Fruit fly (Drosophila melanogaster) whole organism, embryonic: Measurements from ENCODE around the gene Kpc1.

Experiments used
- ATbp ChIP-seq: fragments of 200-800 bp; sonication (Bioruptor generic); optimal IDR thresholded peaks from 2 replicates; lab custom pipeline; 2017; ENCODE audit warnings: missing biosample characterization, mild to moderate bottlenecking, missing genetic modification characterization, missing genetic modification reagents
- Antp ChIP-seq: fragments of 200-800 bp; sonication (Bioruptor generic); optimal IDR thresholded peaks from 3 replicates; lab custom pipeline; 2016; ENCODE audit warnings: missing biosample characterization, missing genetic modification characterization
- Asciz ChIP-seq: fragments of 200-800 bp; sonication (Bioruptor generic); optimal IDR thresholded peaks from 2 replicates; lab custom pipeline; 2017; ENCODE audit warnings: missing biosample characterization, mild to moderate bottlenecking, missing genetic modification characterization, missing genetic modification reagents
- Awh ChIP-seq: fragments of 200-800 bp; sonication (Bioruptor generic); IDR thresholded peaks from 2 replicates; pipeline ENCODE4, ENCODE4 v1.3.6; 2022; ENCODE audit warnings: missing biosample characterization, missing genetic modification characterization
- Bgb ChIP-seq: fragments of 200-800 bp; sonication (Bioruptor generic); IDR thresholded peaks from 2 replicates; pipeline ENCODE4 v1.3.6; 2022; ENCODE audit warnings: missing biosample characterization, missing genetic modification characterization; ENCODE audit not compliant: partially characterized antibody
- CG10209 ChIP-seq: fragments of 200-800 bp; sonication (Bioruptor generic); optimal IDR thresholded peaks from 3 replicates; lab custom pipeline; 2017; ENCODE audit warnings: missing biosample characterization, mild to moderate bottlenecking, missing genetic modification characterization, missing genetic modification reagents
- CG10654 ChIP-seq: fragments of 200-800 bp; sonication (Bioruptor generic); optimal IDR thresholded peaks from 2 replicates; lab custom pipeline; 2016; ENCODE audit warnings: missing biosample characterization, missing genetic modification characterization
- CG11504 ChIP-seq: fragments of 200-800 bp; sonication (Bioruptor generic); optimal IDR thresholded peaks from 3 replicates; lab custom pipeline; 2019; ENCODE audit warnings: missing biosample characterization, mild to moderate bottlenecking, missing genetic modification characterization, moderate library complexity
- CG11696 ChIP-seq: fragments of 200-800 bp; sonication (Bioruptor generic); IDR thresholded peaks from 2 replicates; pipeline ENCODE4 v1.3.6; 2022; ENCODE audit warnings: missing biosample characterization, missing genetic modification characterization
- CG12299 ChIP-seq: fragments of 200-800 bp; sonication (Bioruptor generic); optimal IDR thresholded peaks from 2 replicates; lab custom pipeline; 2018; ENCODE audit warnings: missing biosample characterization, mild to moderate bottlenecking, missing genetic modification characterization
- CG14667 ChIP-seq: fragments of 200-800 bp; sonication (Bioruptor generic); IDR thresholded peaks from 2 replicates; pipeline ENCODE4 v1.3.6; 2022; ENCODE audit warnings: missing biosample characterization, missing genetic modification characterization
- CG16813 ChIP-seq: fragments of 200-800 bp; sonication (Bioruptor generic); IDR thresholded peaks from 3 replicates; pipeline ENCODE4 v1.3.6; 2022; ENCODE audit warnings: missing biosample characterization, missing genetic modification characterization; ENCODE audit not compliant: partially characterized antibody
- CG17612 ChIP-seq: fragments of 200-800 bp; sonication (Bioruptor generic); IDR thresholded peaks from 2 replicates; pipeline ENCODE4 v1.3.6; 2022; ENCODE audit warnings: missing biosample characterization, missing genetic modification characterization
- CG1792 ChIP-seq: fragments of 200-800 bp; sonication (Bioruptor generic); optimal IDR thresholded peaks from 2 replicates; lab custom pipeline; 2016; ENCODE audit warnings: missing biosample characterization, missing genetic modification characterization
- CG1832 ChIP-seq: fragments of 200-800 bp; sonication (Bioruptor generic); optimal IDR thresholded peaks from 2 replicates; lab custom pipeline; 2017; ENCODE audit warnings: missing biosample characterization, mild to moderate bottlenecking, missing genetic modification characterization, inconsistent platforms
- CG2202 ChIP-seq: fragments of 200-800 bp; sonication (Bioruptor generic); optimal IDR thresholded peaks from 2 replicates; lab custom pipeline; 2018; ENCODE audit warnings: missing biosample characterization, mild to moderate bottlenecking, missing genetic modification characterization
- CG42726 ChIP-seq: fragments of 200-800 bp; sonication (Bioruptor generic); IDR thresholded peaks from 2 replicates; pipeline ENCODE4 v1.3.6; 2022; ENCODE audit warnings: missing biosample characterization, missing genetic modification characterization; ENCODE audit not compliant: partially characterized antibody
- CG8089 ChIP-seq: fragments of 200-800 bp; sonication (Bioruptor generic); optimal IDR thresholded peaks from 3 replicates; lab custom pipeline; 2016; ENCODE audit warnings: missing biosample characterization, missing genetic modification characterization
- CG9727 ChIP-seq: fragments of 200-800 bp; sonication (Bioruptor generic); optimal IDR thresholded peaks from 3 replicates; lab custom pipeline; 2017; ENCODE audit warnings: missing biosample characterization, mild to moderate bottlenecking, missing genetic modification characterization
- Camta ChIP-seq: fragments of 200-800 bp; sonication (Bioruptor generic); optimal IDR thresholded peaks from 2 replicates; lab custom pipeline; 2016; ENCODE audit warnings: missing biosample characterization, missing genetic modification characterization
- Dip2 ChIP-seq: fragments of 200-800 bp; sonication (Bioruptor generic); IDR thresholded peaks from 2 replicates; pipeline ENCODE4 v1.3.6; 2022; ENCODE audit warnings: missing biosample characterization, missing genetic modification characterization
- E2f1 ChIP-seq: fragments of 200-800 bp; sonication (Bioruptor generic); IDR thresholded peaks from 2 replicates; pipeline ENCODE4 v1.3.6; 2022; ENCODE audit warnings: missing biosample characterization, missing genetic modification characterization
- Hand ChIP-seq: fragments of 200-800 bp; sonication (Bioruptor generic); optimal IDR thresholded peaks from 2 replicates; lab custom pipeline; 2017; ENCODE audit warnings: mild to moderate bottlenecking, missing biosample characterization, missing genetic modification reagents, missing genetic modification characterization
- Lpt ChIP-seq: fragments of >200 bp; optimal IDR thresholded peaks from 2 replicates; lab custom pipeline; 2018; ENCODE audit warnings: missing biosample characterization, missing genetic modification characterization
- MBD-R2 ChIP-seq: fragments of 200-800 bp; sonication (Bioruptor generic); IDR thresholded peaks from 2 replicates; pipeline ENCODE4 v1.3.6; 2022; ENCODE audit warnings: missing biosample characterization, missing genetic modification characterization
- Pdp1 ChIP-seq, 2 experiments: fragments of 200-800 bp; sonication (Bioruptor generic); optimal IDR thresholded peaks; 3 replicates each; lab custom pipeline; 2016; ENCODE audit warnings: missing biosample characterization in 2 of 2, missing genetic modification characterization in 2 of 2, mild to moderate bottlenecking in 1 of 2, moderate library complexity in 1 of 2
- Poxn ChIP-seq: fragments of 200-800 bp; sonication (Bioruptor generic); IDR thresholded peaks from 2 replicates; pipeline ENCODE4 v1.3.6; 2022; ENCODE audit warnings: missing biosample characterization, missing genetic modification characterization
- Sry-δ ChIP-seq: fragments of 200-800 bp; sonication (Bioruptor generic); optimal IDR thresholded peaks from 2 replicates; lab custom pipeline; 2016; ENCODE audit warnings: missing biosample characterization, missing genetic modification characterization
- amos ChIP-seq: fragments of 200-800 bp; sonication (Bioruptor generic); IDR thresholded peaks from 2 replicates; pipeline ENCODE4 v1.3.6; 2022; ENCODE audit warnings: missing biosample characterization, missing genetic modification characterization; ENCODE audit not compliant: partially characterized antibody
- bcd ChIP-seq: fragments of 200-800 bp; sonication (Bioruptor generic); optimal IDR thresholded peaks from 2 replicates; lab custom pipeline; 2017; ENCODE audit warnings: missing biosample characterization, mild to moderate bottlenecking, missing genetic modification characterization
- cad ChIP-seq: fragments of >200 bp; optimal IDR thresholded peaks from 2 replicates; lab custom pipeline; 2017; ENCODE audit warnings: missing biosample characterization, missing genetic modification characterization
- crp ChIP-seq, 2 experiments: fragments of 200-800 bp; sonication (Bioruptor generic); optimal IDR thresholded peaks; 2 replicates in 1 of 2; 3 replicates in 1 of 2; lab custom pipeline; 2017; ENCODE audit warnings: missing biosample characterization in 2 of 2, missing genetic modification characterization in 2 of 2, mild to moderate bottlenecking in 1 of 2, moderate library complexity in 1 of 2
- disco-r ChIP-seq: fragments of 200-800 bp; sonication (Bioruptor generic); optimal IDR thresholded peaks from 2 replicates; lab custom pipeline; 2016; ENCODE audit warnings: missing biosample characterization, missing genetic modification characterization
- dmrt99B ChIP-seq: fragments of 200-800 bp; sonication (Bioruptor generic); optimal IDR thresholded peaks from 2 replicates; lab custom pipeline; 2018; ENCODE audit warnings: missing biosample characterization, mild to moderate bottlenecking, missing genetic modification characterization, moderate library complexity
- eve ChIP-seq, 2 experiments: fragments of >200 bp; optimal IDR thresholded peaks; 2 replicates each; lab custom pipeline; 2017; ENCODE audit warnings: missing biosample characterization in 2 of 2, missing genetic modification characterization in 2 of 2
- ewg ChIP-seq: fragments of 200-800 bp; sonication (Bioruptor generic); optimal IDR thresholded peaks from 3 replicates; lab custom pipeline; 2017; ENCODE audit warnings: mild to moderate bottlenecking, missing biosample characterization, missing genetic modification reagents, missing genetic modification characterization
- gcm ChIP-seq: fragments of 200-800 bp; sonication (Bioruptor generic); optimal IDR thresholded peaks from 2 replicates; lab custom pipeline; 2019; ENCODE audit warnings: missing biosample characterization, mild to moderate bottlenecking, missing genetic modification characterization, moderate library complexity
- gfzf ChIP-seq: fragments of 200-800 bp; sonication (Bioruptor generic); optimal IDR thresholded peaks from 2 replicates; lab custom pipeline; 2016; ENCODE audit warnings: missing biosample characterization, mild to moderate bottlenecking, missing genetic modification characterization, moderate library complexity
- hb ChIP-seq: fragments of 200-800 bp; sonication (Bioruptor generic); IDR thresholded peaks from 3 replicates; pipeline ENCODE4 v1.3.6; 2022; ENCODE audit warnings: missing biosample characterization, missing genetic modification characterization; ENCODE audit not compliant: partially characterized antibody
- hkb ChIP-seq, 2 experiments: fragments of 200-800 bp in 1 of 2; fragments of >200 bp in 1 of 2; sonication (Bioruptor generic) in 1 of 2; IDR thresholded peaks in 1 of 2; optimal IDR thresholded peaks in 1 of 2; 2 replicates each; pipeline versions ENCODE4 v1.3.6 to Lab custom; 2017 to 2022; ENCODE audit warnings: missing biosample characterization in 1 of 2, missing genetic modification characterization in 1 of 2
- lov ChIP-seq, 2 experiments: fragments of 200-800 bp in 1 of 2; fragments of >200 bp in 1 of 2; sonication (Bioruptor generic) in 1 of 2; IDR thresholded peaks in 1 of 2; optimal IDR thresholded peaks in 1 of 2; 2 replicates in 1 of 2; 3 replicates in 1 of 2; pipeline versions ENCODE4 v1.3.6 to Lab custom; 2017 to 2022; ENCODE audit warnings: missing biosample characterization in 1 of 2, missing genetic modification characterization in 1 of 2
- oc ChIP-seq: fragments of 200-800 bp; sonication (Bioruptor generic); optimal IDR thresholded peaks from 2 replicates; lab custom pipeline; 2018; ENCODE audit warnings: missing biosample characterization, mild to moderate bottlenecking, missing genetic modification characterization, moderate library complexity
- pb ChIP-seq: fragments of 200-800 bp; sonication (Bioruptor generic); optimal IDR thresholded peaks from 3 replicates; lab custom pipeline; 2016; ENCODE audit warnings: missing biosample characterization, missing genetic modification characterization
- pum ChIP-seq: fragments of 200-800 bp; sonication (Bioruptor generic); optimal IDR thresholded peaks from 2 replicates; lab custom pipeline; 2016; ENCODE audit warnings: missing biosample characterization, missing genetic modification characterization
- sc ChIP-seq, 3 experiments: fragments of >200 bp in 2 of 3; fragments of 200-800 bp in 1 of 3; sonication (Bioruptor generic) in 1 of 3; optimal IDR thresholded peaks; 2 replicates in 2 of 3; 3 replicates in 1 of 3; lab custom pipeline; 2017; ENCODE audit warnings: mild to moderate bottlenecking in 1 of 3, missing biosample characterization in 1 of 3, missing genetic modification characterization in 1 of 3, missing genetic modification reagents in 1 of 3
- sd ChIP-seq: fragments of 200-800 bp; sonication (Bioruptor generic); optimal IDR thresholded peaks from 3 replicates; lab custom pipeline; 2018; ENCODE audit warnings: missing biosample characterization, mild to moderate bottlenecking, missing genetic modification characterization, moderate library complexity
- sens ChIP-seq: fragments of 200-800 bp; sonication (Bioruptor generic); peaks from one replicate; lab custom pipeline; 2016; ENCODE audit warnings: missing biosample characterization, missing genetic modification characterization

Gene Kpc1

dm6 chr3R:15218824-15219576, 23.0 kb upstream of the Kpc1 start, which contains the start of the genes SIDL and CG12241 (continued):
- TF ChIP-seq CG12299 (tag; lab: Kevin White, UChicago), result peak; percentile 48
- TF ChIP-seq MBD-R2 (GFP tag; lab: Robert Waterston, UW), result peak; percentile 92
- TF ChIP-seq CG11504 (tag; lab: Kevin White, UChicago), result no peak
- TF ChIP-seq eve (GFP tag; optimal IDR thresholded peaks at IDR 0.05; lab: Kevin White, UChicago), result no peak
- peak; percentile 94 for TF ChIP-seq E2f1
- TF ChIP-seq CG10209 (GFP tag; lab: Kevin White, UChicago), result peak; percentile 61
- peak; percentile 66 for TF ChIP-seq Sry-δ (GFP tag; lab: Kevin White, UChicago)
- peak; percentile 84 for TF ChIP-seq Camta (GFP tag; lab: Kevin White, UChicago)
- TF ChIP-seq Asciz (GFP tag; lab: Kevin White, UChicago), result no peak
- peak; percentile 94 for TF ChIP-seq CG14667 (GFP tag; lab: Robert Waterston, UW)
- TF ChIP-seq CG10654 (GFP tag; lab: Kevin White, UChicago), result peak; percentile 71
- no peak for TF ChIP-seq amos
- TF ChIP-seq sd (tag; lab: Kevin White, UChicago), result no peak
- TF ChIP-seq CG42726 (GFP tag; lab: Robert Waterston, UW), result no peak
- peak; percentile 87 for TF ChIP-seq CG17612 (GFP tag; lab: Robert Waterston, UW)
- TF ChIP-seq CG11696 (GFP tag; lab: Robert Waterston, UW), result peak; percentile 88
- no peak for TF ChIP-seq hb
- TF ChIP-seq disco-r, result no peak
- no peak for TF ChIP-seq Hand (GFP tag; lab: Kevin White, UChicago)
- TF ChIP-seq Antp (GFP tag; lab: Kevin White, UChicago), result peak; percentile 74
- no peak for TF ChIP-seq sc (optimal IDR thresholded peaks at IDR 0.05; lab: Kevin White, UChicago)
- no peak for TF ChIP-seq sc (GFP tag; optimal IDR thresholded peaks at IDR 0.05; lab: Kevin White, UChicago)
- TF ChIP-seq CG16813 (GFP tag; lab: Robert Waterston, UW), result peak; percentile 16; the same call in 1 of the 3 replicates
- TF ChIP-seq Lpt (GFP tag; lab: Kevin White, UChicago), result no peak
- TF ChIP-seq Bgb (GFP tag; lab: Robert Waterston, UW), result no peak
- no peak for TF ChIP-seq CG8089
- no peak for TF ChIP-seq hkb (optimal IDR thresholded peaks at IDR 0.05; lab: Kevin White, UChicago)
- peak; percentile 93 for TF ChIP-seq hkb (GFP tag; IDR thresholded peaks at IDR 0.05; lab: Robert Waterston, UW)
- TF ChIP-seq pb, result peak; percentile 73
- no peak for TF ChIP-seq ATbp (GFP tag; lab: Kevin White, UChicago)
- TF ChIP-seq dmrt99B (tag; lab: Kevin White, UChicago), result no peak
- TF ChIP-seq crp (GFP tag; optimal IDR thresholded peaks at IDR 0.05; lab: Kevin White, UChicago), result peak; percentile 54 to 91
- no peak for TF ChIP-seq oc (tag; lab: Kevin White, UChicago)
- TF ChIP-seq Poxn (GFP tag; lab: Robert Waterston, UW), result no peak; the same call in 1 of the 2 replicates
- TF ChIP-seq CG1832 (GFP tag; lab: Kevin White, UChicago), result no peak
- peak; percentile 81 to 90 for TF ChIP-seq Pdp1 (GFP tag; optimal IDR thresholded peaks at IDR 0.05; lab: Kevin White, UChicago)
- TF ChIP-seq CG2202 (tag; lab: Kevin White, UChicago), result no peak
- no peak for TF ChIP-seq cad (GFP tag; lab: Kevin White, UChicago)
- peak; percentile 71 for TF ChIP-seq CG1792
- TF ChIP-seq lov (optimal IDR thresholded peaks at IDR 0.05; lab: Kevin White, UChicago), result no peak
- peak; percentile 88 for TF ChIP-seq lov (GFP tag; IDR thresholded peaks at IDR 0.05; lab: Robert Waterston, UW)
- TF ChIP-seq gcm (GFP tag; lab: Kevin White, UChicago), result peak; percentile 46
- TF ChIP-seq Dip2 (GFP tag; lab: Robert Waterston, UW), result 0 out of 2 replicates have a peak, but pooled peaks have one; percentile 44
- peak; percentile 87 for TF ChIP-seq bcd
- peak; percentile 69 for TF ChIP-seq pum (GFP tag; lab: Kevin White, UChicago)
- TF ChIP-seq CG9727 (GFP tag; lab: Kevin White, UChicago), result peak; percentile 90
- TF ChIP-seq sens (GFP tag; lab: Kevin White, UChicago), result peak; percentile 98
- TF ChIP-seq ewg (GFP tag; lab: Kevin White, UChicago), result no peak
- peak; percentile 88 for TF ChIP-seq Awh (GFP tag; lab: Robert Waterston, UW)
- peak; percentile 15 for TF ChIP-seq gfzf (GFP tag; lab: Kevin White, UChicago)
